Worm (Caenorhabditis elegans) whole organism, L4 larva: Measurements from ENCODE around the gene F28H6.8.

Experiments used
- F26F4.8 ChIP-seq: fragments of 200-800 bp; sonication (Bioruptor generic); conservative IDR thresholded peaks from 2 replicates; pipeline ENCODE4 v1.3.6; 2022; ENCODE audit warnings: missing genetic modification characterization, missing compliant biosample characterization
- F37D6.2 ChIP-seq: sonication (generic microtip); optimal IDR thresholded peaks from 2 replicates; lab custom pipeline; 2016; ENCODE audit warnings: mild to moderate bottlenecking, missing genetic modification characterization, missing compliant biosample characterization
- F49E8.2 ChIP-seq: sonication (generic microtip); optimal IDR thresholded peaks from 2 replicates; lab custom pipeline; 2016; ENCODE audit warnings: missing compliant biosample characterization, mild to moderate bottlenecking, missing genetic modification characterization, borderline replicate concordance
- R02D3.7 ChIP-seq: fragments of 150-350 bp; sonication (generic microtip); optimal IDR thresholded peaks from 3 replicates; lab custom pipeline; 2014; ENCODE audit warnings: missing biosample characterization, missing genetic modification characterization
- T20F7.1 ChIP-seq: fragments of 200-800 bp; sonication (Bioruptor generic); optimal IDR thresholded peaks from 2 replicates; lab custom pipeline; 2018; ENCODE audit warnings: mild to moderate bottlenecking, missing genetic modification characterization, missing compliant biosample characterization
- T26A8.4 ChIP-seq: fragments of 200-800 bp; sonication (Bioruptor generic); IDR thresholded peaks from 2 replicates; pipeline ENCODE4 v1.3.6; 2022; ENCODE audit warnings: missing genetic modification characterization, missing compliant biosample characterization
- ZK337.2 ChIP-seq: fragments of 200-800 bp; sonication (Bioruptor generic); IDR thresholded peaks from 2 replicates; pipeline ENCODE4 v1.3.6; 2022; ENCODE audit warnings: missing genetic modification reagents, missing genetic modification characterization, missing compliant biosample characterization
- aha-1 ChIP-seq: fragments of 150-350 bp; peaks from one replicate; lab custom pipeline; 2014; ENCODE audit warnings: missing biosample characterization, missing genetic modification characterization
- attf-4 ChIP-seq: sonication (generic microtip); optimal IDR thresholded peaks from 3 replicates; lab custom pipeline; 2017; ENCODE audit warnings: missing biosample characterization, missing genetic modification characterization
- ceh-62 ChIP-seq: sonication (generic microtip); optimal IDR thresholded peaks from 2 replicates; lab custom pipeline; 2017; ENCODE audit warnings: missing biosample characterization, missing genetic modification characterization
- ctbp-1 ChIP-seq: fragments of 200-800 bp; sonication (Bioruptor generic); IDR thresholded peaks from 2 replicates; pipeline ENCODE4 v1.3.6; 2022; ENCODE audit warnings: missing genetic modification reagents, missing genetic modification characterization, missing compliant biosample characterization
- daf-16 ChIP-seq, 3 experiments: sonication (generic microtip); optimal IDR thresholded peaks; 2 replicates each; lab custom pipeline; 2016 to 2017; ENCODE audit warnings: missing genetic modification characterization in 3 of 3, missing genetic modification reagents in 3 of 3, mild to moderate bottlenecking in 2 of 3, missing compliant biosample characterization in 2 of 3, missing biosample characterization in 1 of 3, moderate library complexity in 1 of 3
- dpl-1 ChIP-seq: fragments of 150-350 bp; optimal IDR thresholded peaks from 2 replicates; lab custom pipeline; 2014; ENCODE audit warnings: missing biosample characterization, missing genetic modification reagents, missing genetic modification characterization
- egl-27 ChIP-seq: sonication (generic microtip); optimal IDR thresholded peaks from 3 replicates; lab custom pipeline; 2017; ENCODE audit warnings: missing biosample characterization, missing genetic modification reagents, missing genetic modification characterization
- egl-43 ChIP-seq: fragments of 200-800 bp; sonication (Bioruptor generic); IDR thresholded peaks from 2 replicates; pipeline ENCODE4 v1.3.6; 2022; ENCODE audit warnings: missing genetic modification reagents, missing genetic modification characterization, missing compliant biosample characterization
- fkh-10 ChIP-seq: fragments of 150-350 bp; optimal IDR thresholded peaks from 2 replicates; lab custom pipeline; 2014; ENCODE audit warnings: missing biosample characterization, missing genetic modification reagents, missing genetic modification characterization
- hif-1 ChIP-seq, 2 experiments: sonication (generic microtip); optimal IDR thresholded peaks; 2 replicates each; lab custom pipeline; 2016 to 2017; ENCODE audit warnings: missing compliant biosample characterization in 2 of 2, missing genetic modification characterization in 2 of 2, missing genetic modification reagents in 2 of 2, missing genotype in 2 of 2, mild to moderate bottlenecking in 1 of 2
- hlh-11 ChIP-seq: fragments of 200-800 bp; sonication (Bioruptor generic); optimal IDR thresholded peaks from 2 replicates; lab custom pipeline; 2018; ENCODE audit warnings: mild to moderate bottlenecking, missing genetic modification characterization, missing compliant biosample characterization
- hlh-30 ChIP-seq: sonication (generic microtip); optimal IDR thresholded peaks from 2 replicates; lab custom pipeline; 2017; ENCODE audit warnings: antibody characterized with exemption, mild to moderate bottlenecking, missing genetic modification characterization, missing compliant biosample characterization; ENCODE audit not compliant: insufficient read depth
- hmg-1.1 ChIP-seq: fragments of 200-800 bp; sonication (Bioruptor generic); IDR thresholded peaks from 2 replicates; pipeline ENCODE4 v1.3.6; 2022; ENCODE audit warnings: missing genetic modification reagents, missing genetic modification characterization, missing compliant biosample characterization
- jun-1 ChIP-seq: fragments of 150-350 bp; optimal IDR thresholded peaks from 2 replicates; lab custom pipeline; 2014; ENCODE audit warnings: missing biosample characterization, missing genetic modification reagents, missing genetic modification characterization
- lin-13 ChIP-seq: fragments of 150-350 bp; optimal IDR thresholded peaks from 2 replicates; lab custom pipeline; 2014; ENCODE audit warnings: missing biosample characterization, missing genetic modification reagents, missing genetic modification characterization
- lsy-2 ChIP-seq, 2 experiments: fragments of 150-350 bp in 1 of 2; sonication (generic microtip) in 1 of 2; optimal IDR thresholded peaks; 2 replicates each; lab custom pipeline; 2014 to 2017; ENCODE audit warnings: missing biosample characterization in 2 of 2, missing genetic modification characterization in 2 of 2
- madf-5 ChIP-seq, 2 experiments: fragments of 200-800 bp; sonication (Bioruptor generic); IDR thresholded peaks; 2 replicates each; pipeline ENCODE4 v1.3.6; 2022; ENCODE audit warnings: missing compliant biosample characterization in 2 of 2, missing genetic modification characterization in 2 of 2
- mdl-1 ChIP-seq, 2 experiments: fragments of 150-350 bp in 1 of 2; sonication (generic microtip) in 1 of 2; optimal IDR thresholded peaks; 2 replicates each; lab custom pipeline; 2014 to 2017; ENCODE audit warnings: missing biosample characterization in 2 of 2, missing genetic modification characterization in 2 of 2
- mep-1 ChIP-seq: fragments of 150-350 bp; sonication (generic microtip); optimal IDR thresholded peaks from 3 replicates; lab custom pipeline; 2014; ENCODE audit warnings: missing biosample characterization, missing genetic modification characterization
- mes-2 ChIP-seq: sonication (generic microtip); optimal IDR thresholded peaks from 2 replicates; lab custom pipeline; 2016; ENCODE audit warnings: missing genotype, mild to moderate bottlenecking, missing genetic modification characterization, missing compliant biosample characterization; ENCODE audit not compliant: poor library complexity, severe bottlenecking
- mxl-3 ChIP-seq: fragments of 200-800 bp; sonication (Bioruptor generic); optimal IDR thresholded peaks from 2 replicates; lab custom pipeline; 2018; ENCODE audit warnings: mild to moderate bottlenecking, missing genetic modification characterization, missing compliant biosample characterization
- nhr-102 ChIP-seq: sonication (generic microtip); optimal IDR thresholded peaks from 2 replicates; lab custom pipeline; 2016; ENCODE audit warnings: mild to moderate bottlenecking, missing genetic modification characterization, moderate library complexity, missing compliant biosample characterization
- nhr-11 ChIP-seq: fragments of 150-350 bp; optimal IDR thresholded peaks from 2 replicates; lab custom pipeline; 2014; ENCODE audit warnings: missing biosample characterization, missing genetic modification characterization
- nhr-237 ChIP-seq: sonication (generic microtip); optimal IDR thresholded peaks from 2 replicates; lab custom pipeline; 2017; ENCODE audit warnings: missing biosample characterization, missing genetic modification characterization
- nhr-25 ChIP-seq: sonication (generic microtip); optimal IDR thresholded peaks from 2 replicates; lab custom pipeline; 2017; ENCODE audit warnings: missing genetic modification characterization, mild to moderate bottlenecking, missing compliant biosample characterization, antibody characterized with exemption, moderate library complexity, borderline replicate concordance; ENCODE audit not compliant: insufficient read depth
- nhr-28 ChIP-seq: fragments of 150-350 bp; optimal IDR thresholded peaks from 2 replicates; lab custom pipeline; 2014; ENCODE audit warnings: missing biosample characterization, missing genetic modification characterization
- nhr-41 ChIP-seq: fragments of 200-800 bp; sonication (Bioruptor generic); IDR thresholded peaks from 2 replicates; pipeline ENCODE4 v1.3.6; 2022; ENCODE audit warnings: missing genetic modification reagents, missing genetic modification characterization, missing compliant biosample characterization
- nhr-6 ChIP-seq: fragments of 150-350 bp; optimal IDR thresholded peaks from 2 replicates; lab custom pipeline; 2014; ENCODE audit warnings: missing biosample characterization, missing genetic modification characterization
- pha-4 ChIP-seq, 2 experiments: fragments of 150-350 bp in 1 of 2; fragments of 200-800 bp in 1 of 2; sonication (Bioruptor generic) in 1 of 2; IDR thresholded peaks in 1 of 2; optimal IDR thresholded peaks in 1 of 2; 2 replicates each; pipeline versions ENCODE4 v1.3.6 to Lab custom; 2014 to 2022; ENCODE audit warnings: missing genetic modification characterization in 2 of 2, missing genetic modification reagents in 2 of 2, missing biosample characterization in 1 of 2, missing compliant biosample characterization in 1 of 2
- php-3 ChIP-seq: fragments of 200-800 bp; sonication (Bioruptor generic); IDR thresholded peaks from 2 replicates; pipeline ENCODE4 v1.3.6; 2022; ENCODE audit warnings: missing genetic modification reagents, missing genetic modification characterization, missing compliant biosample characterization
- rbr-2 ChIP-seq: sonication (generic microtip); optimal IDR thresholded peaks from 2 replicates; lab custom pipeline; 2016; ENCODE audit warnings: missing genotype, missing genetic modification characterization, missing compliant biosample characterization
- set-16 ChIP-seq: fragments of 200-800 bp; sonication (Bioruptor generic); IDR thresholded peaks from 2 replicates; pipeline ENCODE4 v1.3.6; 2022; ENCODE audit warnings: missing genetic modification reagents, missing genetic modification characterization, missing compliant biosample characterization
- snpc-4 ChIP-seq: fragments of 150-350 bp; optimal IDR thresholded peaks from 2 replicates; lab custom pipeline; 2014; ENCODE audit warnings: missing biosample characterization, missing genetic modification characterization
- spr-3 ChIP-seq: fragments of 200-800 bp; sonication (Bioruptor generic); optimal IDR thresholded peaks from 2 replicates; lab custom pipeline; 2018; ENCODE audit warnings: mild to moderate bottlenecking, missing genetic modification characterization, missing compliant biosample characterization
- tra-1 ChIP-seq: fragments of 200-800 bp; sonication (Bioruptor generic); IDR thresholded peaks from 2 replicates; pipeline ENCODE4 v1.3.6; 2022; ENCODE audit warnings: missing genetic modification reagents, missing genetic modification characterization, missing compliant biosample characterization
- unc-39 ChIP-seq: sonication (generic microtip); optimal IDR thresholded peaks from 2 replicates; lab custom pipeline; 2017; ENCODE audit warnings: missing biosample characterization, missing genetic modification characterization
- unc-62 ChIP-seq, 3 experiments: fragments of 150-350 bp in 1 of 3; sonication (generic microtip); optimal IDR thresholded peaks in 2 of 3; peaks in 1 of 3; 1 replicate in 1 of 3; 2 replicates in 2 of 3; lab custom pipeline; 2014 to 2017; ENCODE audit warnings: missing biosample characterization in 3 of 3, missing genetic modification characterization in 3 of 3, missing genetic modification reagents in 3 of 3, missing genotype in 1 of 3
- vab-7 ChIP-seq: fragments of 200-800 bp; sonication (Bioruptor generic); IDR thresholded peaks from 2 replicates; pipeline ENCODE4 v1.3.6; 2022; ENCODE audit warnings: missing genetic modification reagents, missing genetic modification characterization, missing compliant biosample characterization
- zag-1 ChIP-seq: fragments of 150-350 bp; optimal IDR thresholded peaks from 2 replicates; lab custom pipeline; 2014; ENCODE audit warnings: missing biosample characterization, missing genetic modification characterization
- zfp-2 ChIP-seq: sonication (generic microtip); optimal IDR thresholded peaks from 2 replicates; lab custom pipeline; 2016; ENCODE audit warnings: mild to moderate bottlenecking, missing genetic modification characterization, missing compliant biosample characterization
- zfp-3 ChIP-seq: fragments of 200-800 bp; sonication (Bioruptor generic); conservative IDR thresholded peaks from 2 replicates; pipeline ENCODE4 v1.3.6; 2022; ENCODE audit warnings: missing genetic modification reagents, missing genetic modification characterization, missing compliant biosample characterization
- ztf-11 ChIP-seq: fragments of 150-350 bp; optimal IDR thresholded peaks from 2 replicates; lab custom pipeline; 2014; ENCODE audit warnings: missing biosample characterization, missing genetic modification characterization

F28H6.8 gene

DNA sequence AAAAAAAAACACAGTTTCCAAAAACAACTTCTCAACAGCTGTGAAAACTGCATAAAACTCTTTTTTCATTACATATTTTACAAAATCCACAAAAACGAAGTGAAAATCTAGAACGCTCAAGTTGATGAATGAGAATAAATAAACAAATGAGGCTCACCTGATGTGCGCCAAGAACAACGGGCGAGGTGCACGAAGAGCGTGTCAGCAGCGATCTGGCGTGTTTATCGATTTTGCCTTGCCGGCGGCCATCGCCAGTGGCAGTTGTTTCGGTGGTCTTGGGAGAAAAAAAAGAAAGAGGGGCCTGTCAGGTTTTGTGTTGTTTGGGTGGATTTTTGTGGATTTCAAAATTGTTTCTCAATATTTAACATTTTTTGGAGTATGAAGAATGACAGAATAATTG is 39.7 kb upstream of the F28H6.8 start, which contains the start of gene idhb-1:
Gene idhb-1 (minus strand): TSS at position 214 of the 400 bp plus-strand sequence.
- TF ChIP-seq mep-1: peak; percentile 90
- TF ChIP-seq jun-1 (tag; lab: Kevin White, UChicago): peak; percentile 9
- TF ChIP-seq tra-1 (GFP tag; lab: Robert Waterston, UW): no peak
- no peak for TF ChIP-seq hif-1 (tag; optimal IDR thresholded peaks at IDR 0.05; lab: Kevin White, UChicago)
- TF ChIP-seq R02D3.7: no peak
- TF ChIP-seq daf-16 (GFP tag; optimal IDR thresholded peaks at IDR 0.05; lab: Kevin White, UChicago): peak in 1 of 2 experiments; percentile 88
- TF ChIP-seq daf-16 (tag; optimal IDR thresholded peaks at IDR 0.05; lab: Kevin White, UChicago): peak; percentile 72
- no peak for TF ChIP-seq nhr-41
- no peak for TF ChIP-seq egl-27 (tag; lab: Kevin White, UChicago)
- peak; percentile 20 for TF ChIP-seq spr-3 (GFP tag; lab: Kevin White, UChicago)
- TF ChIP-seq unc-39 (tag; lab: Kevin White, UChicago): no peak
- no peak for TF ChIP-seq F26F4.8 (GFP tag; lab: Robert Waterston, UW)
- peak; percentile 26 for TF ChIP-seq nhr-28
- TF ChIP-seq ctbp-1 (GFP tag; lab: Robert Waterston, UW): peak; percentile 53; the same call in 1 of the 2 replicates
- TF ChIP-seq nhr-25 (tag; lab: Kevin White, UChicago): peak; percentile 54
- TF ChIP-seq zfp-3 (GFP tag; lab: Robert Waterston, UW): no peak
- TF ChIP-seq hlh-30: peak; percentile 73
- peak in 1 of 2 experiments; percentile 61 for TF ChIP-seq mdl-1 (tag; optimal IDR thresholded peaks at IDR 0.05; lab: Kevin White, UChicago)
- peak; percentile 25 for TF ChIP-seq fkh-10 (GFP tag; lab: Kevin White, UChicago)
- TF ChIP-seq unc-62 (GFP tag; optimal IDR thresholded peaks at IDR 0.05 in 1 of 2; lab: Kevin White, UChicago): peak in 1 of 2 experiments; percentile 85
- no peak for TF ChIP-seq unc-62 (tag; optimal IDR thresholded peaks at IDR 0.05; lab: Kevin White, UChicago)
- no peak for TF ChIP-seq vab-7 (GFP tag; lab: Robert Waterston, UW)
- TF ChIP-seq php-3: no peak
- peak; percentile 47 for TF ChIP-seq F37D6.2 (tag; lab: Kevin White, UChicago)
- TF ChIP-seq nhr-11 (tag; lab: Kevin White, UChicago): peak; percentile 62
- peak; percentile 71 for TF ChIP-seq rbr-2 (tag; lab: Kevin White, UChicago)
- TF ChIP-seq nhr-6 (tag; lab: Kevin White, UChicago): no peak
- peak; percentile 68 for TF ChIP-seq dpl-1 (GFP tag; lab: Kevin White, UChicago)
- peak; percentile 71; the same call in 1 of the 2 replicates for TF ChIP-seq hmg-1.1
- no peak for TF ChIP-seq mes-2 (tag; lab: Kevin White, UChicago)
- peak; percentile 1 for TF ChIP-seq snpc-4 (tag; lab: Kevin White, UChicago)
- peak; percentile 28 for TF ChIP-seq T20F7.1 (GFP tag; lab: Kevin White, UChicago)
- TF ChIP-seq lin-13 (GFP tag; lab: Kevin White, UChicago): peak; percentile 49
- no peak for TF ChIP-seq zfp-2 (tag; lab: Kevin White, UChicago)
- no peak for TF ChIP-seq ztf-11 (tag; lab: Kevin White, UChicago)
- TF ChIP-seq pha-4 (GFP tag; IDR thresholded peaks at IDR 0.05; lab: Robert Waterston, UW): peak; percentile 54; the same call in 1 of the 2 replicates
- no peak for TF ChIP-seq pha-4 (tag; optimal IDR thresholded peaks at IDR 0.05; lab: Kevin White, UChicago)
- TF ChIP-seq set-16 (GFP tag; lab: Robert Waterston, UW): no peak
- no peak for TF ChIP-seq nhr-237 (tag; lab: Kevin White, UChicago)
- peak in 1 of 2 experiments; percentile 80 for TF ChIP-seq lsy-2 (tag; optimal IDR thresholded peaks at IDR 0.05; lab: Kevin White, UChicago)
- TF ChIP-seq aha-1 (tag; lab: Kevin White, UChicago): peak; percentile 69
- TF ChIP-seq madf-5 (GFP tag; IDR thresholded peaks at IDR 0.05; lab: Robert Waterston, UW): no peak
- peak; percentile 72 for TF ChIP-seq mxl-3 (GFP tag; lab: Kevin White, UChicago)
- no peak for TF ChIP-seq ceh-62 (tag; lab: Kevin White, UChicago)
- TF ChIP-seq attf-4 (tag; lab: Kevin White, UChicago): no peak
- TF ChIP-seq hlh-11 (tag; lab: Kevin White, UChicago): peak; percentile 84
- TF ChIP-seq zag-1 (tag; lab: Kevin White, UChicago): no peak
- no peak for TF ChIP-seq egl-43 (GFP tag; lab: Robert Waterston, UW)
- TF ChIP-seq F49E8.2 (tag; lab: Kevin White, UChicago): no peak
- TF ChIP-seq nhr-102 (tag; lab: Kevin White, UChicago): peak; percentile 6
- TF ChIP-seq ZK337.2 (GFP tag; lab: Robert Waterston, UW): no peak
- peak; percentile 42; the same call in 1 of the 2 replicates for TF ChIP-seq T26A8.4
